Worm (Caenorhabditis elegans) whole organism, L2 larva: ENCODE data around the gene sql-1.

Experiments
- aly-2 ChIP-seq: fragments of 150-350 bp; optimal IDR thresholded peaks from 2 replicates; lab custom pipeline; 2014; ENCODE audit warnings: missing biosample characterization, missing genetic modification characterization
- ama-1 ChIP-seq: fragments of 150-350 bp; optimal IDR thresholded peaks from 2 replicates; lab custom pipeline; 2018; ENCODE audit warnings: inconsistent platforms
- crh-2 ChIP-seq: sonication (generic microtip); optimal IDR thresholded peaks from 2 replicates; lab custom pipeline; 2017; ENCODE audit warnings: missing biosample characterization, missing genetic modification characterization
- egl-27 ChIP-seq: sonication (generic microtip); optimal IDR thresholded peaks from 3 replicates; lab custom pipeline; 2017; ENCODE audit warnings: missing biosample characterization, missing genetic modification reagents, missing genetic modification characterization
- elt-1 ChIP-seq: fragments of 150-350 bp; optimal IDR thresholded peaks from 2 replicates; lab custom pipeline; 2014; ENCODE audit warnings: missing biosample characterization, missing genetic modification characterization
- elt-3 ChIP-seq: sonication (generic microtip); optimal IDR thresholded peaks from 2 replicates; lab custom pipeline; 2017; ENCODE audit warnings: missing biosample characterization, missing genetic modification characterization
- mbf-1 ChIP-seq: sonication (generic microtip); optimal IDR thresholded peaks from 2 replicates; lab custom pipeline; 2017; ENCODE audit warnings: missing biosample characterization, missing genetic modification characterization
- nhr-237 ChIP-seq: fragments of 150-350 bp; optimal IDR thresholded peaks from 2 replicates; lab custom pipeline; 2014; ENCODE audit warnings: missing biosample characterization, missing genetic modification characterization
- nhr-6 ChIP-seq: fragments of 150-350 bp; optimal IDR thresholded peaks from 2 replicates; lab custom pipeline; 2014; ENCODE audit warnings: missing biosample characterization, missing genetic modification characterization
- peb-1 ChIP-seq: fragments of 150-350 bp; optimal IDR thresholded peaks from 2 replicates; lab custom pipeline; 2014; ENCODE audit warnings: missing biosample characterization, missing genetic modification characterization
- skn-1 ChIP-seq: sonication (generic microtip); optimal IDR thresholded peaks from 2 replicates; lab custom pipeline; 2017; ENCODE audit warnings: missing biosample characterization, missing genetic modification characterization
- sma-9 ChIP-seq, 2 experiments: fragments of 150-350 bp in 1 of 2; sonication (generic microtip) in 1 of 2; optimal IDR thresholded peaks; 2 replicates each; lab custom pipeline; 2014 to 2016; ENCODE audit warnings: missing genetic modification characterization in 2 of 2, mild to moderate bottlenecking in 1 of 2, missing biosample characterization in 1 of 2, missing compliant biosample characterization in 1 of 2, missing genetic modification reagents in 1 of 2, moderate library complexity in 1 of 2
- snpc-4 ChIP-seq: fragments of 150-350 bp; optimal IDR thresholded peaks from 2 replicates; lab custom pipeline; 2014; ENCODE audit warnings: missing biosample characterization, missing genetic modification characterization
- ztf-4 ChIP-seq: fragments of 150-350 bp; optimal IDR thresholded peaks from 2 replicates; lab custom pipeline; 2014; ENCODE audit warnings: missing biosample characterization, missing genetic modification characterization

DNA sequence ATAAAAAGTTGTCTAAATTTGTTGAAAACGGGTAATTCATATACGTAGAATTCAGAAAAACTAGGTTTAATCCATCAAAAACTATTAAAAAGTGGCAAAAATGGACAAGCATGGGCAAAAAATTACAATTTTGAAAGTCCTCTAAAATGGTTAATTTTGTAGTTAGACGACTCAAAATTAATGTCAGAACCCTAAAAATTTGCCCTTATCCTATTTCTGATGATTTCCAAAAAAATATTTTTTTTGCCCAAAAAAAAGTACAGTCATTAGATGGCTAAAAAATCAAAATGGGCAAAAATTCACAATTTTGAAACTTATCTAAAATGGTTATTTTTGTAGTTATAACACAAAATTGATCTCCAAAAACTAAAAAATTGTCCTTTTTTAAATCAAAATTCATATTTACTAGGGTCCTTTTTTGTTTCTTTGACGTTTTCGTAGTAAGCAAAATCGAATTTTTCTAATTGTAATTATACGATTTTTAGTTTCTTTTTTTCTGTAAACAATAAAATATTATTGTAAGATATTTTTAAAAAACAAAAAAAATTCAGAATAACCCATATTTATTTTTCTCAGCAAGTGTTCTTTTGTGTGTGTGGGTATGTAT, 38.0 kb downstream of the sql-1 start:
- TF ChIP-seq snpc-4 (tag; lab: Kevin White, UChicago) (no peak), ztf-4 (no peak), ama-1 (lab: Kevin White, UChicago) (no peak), skn-1 (tag; lab: Kevin White, UChicago) (no peak), aly-2 (tag; lab: Kevin White, UChicago) (no peak), nhr-237 (tag; lab: Kevin White, UChicago) (no peak), nhr-6 (tag; lab: Kevin White, UChicago) (no peak), peb-1 (no peak), elt-1 (tag; lab: Kevin White, UChicago) (no peak), sma-9 (GFP tag; optimal IDR thresholded peaks at IDR 0.05; lab: Kevin White, UChicago) (no peak), sma-9 (tag; optimal IDR thresholded peaks at IDR 0.05; lab: Kevin White, UChicago) (no peak), elt-3 (tag; lab: Kevin White, UChicago) (no peak), mbf-1 (tag; lab: Kevin White, UChicago) (no peak), crh-2 (tag; lab: Kevin White, UChicago) (no peak), egl-27 (no peak)
